Fruit fly (Drosophila melanogaster) whole organism, embryonic: ENCODE data around the gene CG3301.

Source experiments
- B-H1 ChIP-seq: fragments of 200-800 bp; sonication (Bioruptor generic); IDR thresholded peaks from 3 replicates; pipeline ENCODE4 v1.3.6; 2022; ENCODE audit warnings: missing biosample characterization, missing genetic modification characterization
- CG11398 ChIP-seq: fragments of 200-800 bp; sonication (Bioruptor generic); optimal IDR thresholded peaks from 2 replicates; lab custom pipeline; 2016; ENCODE audit warnings: missing biosample characterization, missing genetic modification characterization
- CG1233 ChIP-seq: fragments of 200-800 bp; sonication (Bioruptor generic); optimal IDR thresholded peaks from 4 replicates; lab custom pipeline; 2018; ENCODE audit warnings: missing biosample characterization, mild to moderate bottlenecking, missing genetic modification characterization
- CG13287 ChIP-seq: fragments of 200-800 bp; sonication (Bioruptor generic); IDR thresholded peaks from 2 replicates; pipeline ENCODE4 v1.3.6; 2022; ENCODE audit warnings: missing biosample characterization, missing genetic modification characterization; ENCODE audit not compliant: partially characterized antibody
- CG13624 ChIP-seq: fragments of 200-800 bp; sonication (Bioruptor generic); optimal IDR thresholded peaks from 2 replicates; lab custom pipeline; 2016; ENCODE audit warnings: missing biosample characterization, missing genetic modification characterization
- CG13894 ChIP-seq: fragments of 200-800 bp; sonication (Bioruptor generic); optimal IDR thresholded peaks from 3 replicates; lab custom pipeline; 2018; ENCODE audit warnings: missing biosample characterization, mild to moderate bottlenecking, missing genetic modification characterization, moderate library complexity
- CG17186 ChIP-seq: fragments of 200-800 bp; sonication (Bioruptor generic); optimal IDR thresholded peaks from 3 replicates; lab custom pipeline; 2017; ENCODE audit warnings: missing biosample characterization, missing genetic modification reagents, missing genetic modification characterization
- CG17612 ChIP-seq: fragments of 200-800 bp; sonication (Bioruptor generic); IDR thresholded peaks from 2 replicates; pipeline ENCODE4 v1.3.6; 2022; ENCODE audit warnings: missing biosample characterization, missing genetic modification characterization
- CG17912 ChIP-seq: fragments of 200-800 bp; sonication (Bioruptor generic); optimal IDR thresholded peaks from 2 replicates; lab custom pipeline; 2018; ENCODE audit warnings: missing biosample characterization, mild to moderate bottlenecking, missing genetic modification characterization
- CG2202 ChIP-seq: fragments of 200-800 bp; sonication (Bioruptor generic); optimal IDR thresholded peaks from 2 replicates; lab custom pipeline; 2018; ENCODE audit warnings: missing biosample characterization, mild to moderate bottlenecking, missing genetic modification characterization
- CG31388 ChIP-seq: fragments of 200-800 bp; sonication (Bioruptor generic); optimal IDR thresholded peaks from 2 replicates; lab custom pipeline; 2016; ENCODE audit warnings: missing biosample characterization, missing genetic modification characterization
- CG3163 ChIP-seq: fragments of 200-800 bp; sonication (Bioruptor generic); optimal IDR thresholded peaks from 3 replicates; lab custom pipeline; 2016; ENCODE audit warnings: missing biosample characterization, missing genetic modification characterization
- CG32532 ChIP-seq: fragments of 200-800 bp; sonication (Bioruptor generic); IDR thresholded peaks from 2 replicates; pipeline ENCODE4 v1.3.6; 2022; ENCODE audit warnings: missing biosample characterization, missing genetic modification characterization
- CG4404 ChIP-seq: fragments of 200-800 bp; sonication (Bioruptor generic); IDR thresholded peaks from 2 replicates; pipeline ENCODE4 v1.3.6; 2022; ENCODE audit warnings: missing biosample characterization, missing genetic modification characterization
- CG6689 ChIP-seq: fragments of 200-800 bp; sonication (Bioruptor generic); IDR thresholded peaks from 2 replicates; pipeline ENCODE4 v1.3.6; 2022; ENCODE audit warnings: missing biosample characterization, missing genetic modification characterization
- CG8478 ChIP-seq: fragments of >200 bp; optimal IDR thresholded peaks from 2 replicates; lab custom pipeline; 2018
- CG9437 ChIP-seq: fragments of 200-800 bp; sonication (Bioruptor generic); optimal IDR thresholded peaks from 2 replicates; lab custom pipeline; 2018; ENCODE audit warnings: missing biosample characterization, mild to moderate bottlenecking, missing genetic modification characterization
- Camta ChIP-seq: fragments of 200-800 bp; sonication (Bioruptor generic); optimal IDR thresholded peaks from 2 replicates; lab custom pipeline; 2016; ENCODE audit warnings: missing biosample characterization, missing genetic modification characterization
- CoRest ChIP-seq: fragments of 200-800 bp; sonication (Bioruptor generic); optimal IDR thresholded peaks from 3 replicates; lab custom pipeline; 2018; ENCODE audit warnings: missing biosample characterization, mild to moderate bottlenecking, missing genetic modification characterization, moderate library complexity
- Dfd ChIP-seq, 2 experiments: fragments of >200 bp; optimal IDR thresholded peaks; 2 replicates each; lab custom pipeline; 2017; ENCODE audit warnings: missing biosample characterization in 2 of 2, missing genetic modification characterization in 2 of 2
- ERR ChIP-seq: fragments of 200-800 bp; sonication (Bioruptor generic); optimal IDR thresholded peaks from 2 replicates; lab custom pipeline; 2016; ENCODE audit warnings: missing biosample characterization, missing genetic modification characterization
- Lpt ChIP-seq: fragments of >200 bp; optimal IDR thresholded peaks from 2 replicates; lab custom pipeline; 2018; ENCODE audit warnings: missing biosample characterization, missing genetic modification characterization
- Nf-YB ChIP-seq: fragments of 200-800 bp; sonication (Bioruptor generic); optimal IDR thresholded peaks from 3 replicates; lab custom pipeline; 2019; ENCODE audit warnings: missing biosample characterization, mild to moderate bottlenecking, missing genetic modification characterization, moderate library complexity
- Oaz ChIP-seq: fragments of 200-800 bp; sonication (Bioruptor generic); IDR thresholded peaks from 2 replicates; pipeline ENCODE4 v1.3.6; 2022; ENCODE audit warnings: missing biosample characterization, missing genetic modification characterization
- Opbp ChIP-seq: fragments of 200-800 bp; sonication (Bioruptor generic); IDR thresholded peaks from 3 replicates; pipeline ENCODE4 v1.3.6; 2022; ENCODE audit warnings: missing biosample characterization, missing genetic modification characterization; ENCODE audit not compliant: partially characterized antibody
- Optix ChIP-seq: fragments of 200-800 bp; sonication (Bioruptor generic); IDR thresholded peaks from 3 replicates; pipeline ENCODE4 v1.3.6; 2022; ENCODE audit warnings: missing biosample characterization, missing genetic modification characterization
- Scr ChIP-seq: fragments of 200-800 bp; sonication (Bioruptor generic); IDR thresholded peaks from 2 replicates; pipeline ENCODE4 v1.3.6; 2022; ENCODE audit warnings: missing biosample characterization, missing genetic modification characterization; ENCODE audit not compliant: partially characterized antibody
- Sox102F ChIP-seq: fragments of 200-800 bp; sonication (Bioruptor generic); optimal IDR thresholded peaks from 2 replicates; lab custom pipeline; 2018; ENCODE audit warnings: missing biosample characterization, mild to moderate bottlenecking, missing genetic modification characterization, moderate library complexity
- ato ChIP-seq: fragments of 200-800 bp; sonication (Bioruptor generic); IDR thresholded peaks from 2 replicates; pipeline ENCODE4 v1.3.6; 2022; ENCODE audit warnings: missing biosample characterization, missing genetic modification characterization; ENCODE audit not compliant: partially characterized antibody
- corto ChIP-seq: fragments of 200-800 bp; sonication (Bioruptor generic); optimal IDR thresholded peaks from 2 replicates; lab custom pipeline; 2016; ENCODE audit warnings: missing biosample characterization, mild to moderate bottlenecking, missing genetic modification characterization, moderate library complexity
- crol ChIP-seq: fragments of 200-800 bp; sonication (Bioruptor generic); IDR thresholded peaks from 2 replicates; pipeline ENCODE4 v1.3.6; 2022; ENCODE audit warnings: missing biosample characterization, missing genetic modification characterization
- dysf ChIP-seq: fragments of 200-800 bp; sonication (Bioruptor generic); IDR thresholded peaks from 3 replicates; pipeline ENCODE4 v1.3.6; 2022; ENCODE audit warnings: missing biosample characterization, missing genetic modification characterization
- esg ChIP-seq: fragments of 200-800 bp; sonication (Bioruptor generic); conservative IDR thresholded peaks from 2 replicates; pipeline ENCODE4 v1.3.6; 2022; ENCODE audit warnings: missing biosample characterization, missing genetic modification characterization
- gcm ChIP-seq: fragments of 200-800 bp; sonication (Bioruptor generic); optimal IDR thresholded peaks from 2 replicates; lab custom pipeline; 2019; ENCODE audit warnings: missing biosample characterization, mild to moderate bottlenecking, missing genetic modification characterization, moderate library complexity
- hkb ChIP-seq, 2 experiments: fragments of 200-800 bp in 1 of 2; fragments of >200 bp in 1 of 2; sonication (Bioruptor generic) in 1 of 2; IDR thresholded peaks in 1 of 2; optimal IDR thresholded peaks in 1 of 2; 2 replicates each; pipeline versions ENCODE4 v1.3.6 to Lab custom; 2017 to 2022; ENCODE audit warnings: missing biosample characterization in 1 of 2, missing genetic modification characterization in 1 of 2
- ind ChIP-seq: fragments of 200-800 bp; sonication (Bioruptor generic); optimal IDR thresholded peaks from 3 replicates; lab custom pipeline; 2016; ENCODE audit warnings: missing biosample characterization, missing genetic modification characterization
- inv ChIP-seq: fragments of 200-800 bp; sonication (Bioruptor generic); IDR thresholded peaks from 2 replicates; pipeline ENCODE4 v1.3.6; 2022; ENCODE audit warnings: missing biosample characterization, missing genetic modification characterization; ENCODE audit not compliant: partially characterized antibody
- jumu ChIP-seq: fragments of 200-800 bp; sonication (Bioruptor generic); optimal IDR thresholded peaks from 3 replicates; lab custom pipeline; 2016; ENCODE audit warnings: missing biosample characterization, missing genetic modification characterization
- lab ChIP-seq: fragments of 200-800 bp; sonication (Bioruptor generic); optimal IDR thresholded peaks from 3 replicates; lab custom pipeline; 2017; ENCODE audit warnings: missing biosample characterization, missing genetic modification characterization, mild to moderate bottlenecking, moderate library complexity, missing genetic modification reagents
- mirr ChIP-seq: fragments of 200-800 bp; sonication (Bioruptor generic); optimal IDR thresholded peaks from 3 replicates; lab custom pipeline; 2018; ENCODE audit warnings: missing biosample characterization, mild to moderate bottlenecking, missing genetic modification characterization
- nmo ChIP-seq: fragments of 200-800 bp; sonication (Bioruptor generic); optimal IDR thresholded peaks from 2 replicates; lab custom pipeline; 2018; ENCODE audit warnings: missing biosample characterization, mild to moderate bottlenecking, missing genetic modification characterization, moderate library complexity
- p53 ChIP-seq: fragments of 200-800 bp; sonication (Bioruptor generic); optimal IDR thresholded peaks from 2 replicates; lab custom pipeline; 2016; ENCODE audit warnings: missing biosample characterization, missing genetic modification characterization
- pho ChIP-seq: fragments of 200-800 bp; sonication (Bioruptor generic); optimal IDR thresholded peaks from 2 replicates; lab custom pipeline; 2016; ENCODE audit warnings: missing biosample characterization, missing genetic modification characterization
- sens-2 ChIP-seq: fragments of 200-800 bp; sonication (Bioruptor generic); IDR thresholded peaks from 2 replicates; pipeline ENCODE4 v1.3.6; 2022; ENCODE audit warnings: missing biosample characterization, missing genetic modification characterization
- sqz ChIP-seq: fragments of 200-800 bp; sonication (Bioruptor generic); optimal IDR thresholded peaks from 3 replicates; lab custom pipeline; 2018; ENCODE audit warnings: missing biosample characterization, mild to moderate bottlenecking, missing genetic modification characterization
- stwl ChIP-seq: fragments of 200-800 bp; sonication (Bioruptor generic); optimal IDR thresholded peaks from 3 replicates; lab custom pipeline; 2018; ENCODE audit warnings: missing biosample characterization, mild to moderate bottlenecking, missing genetic modification characterization, moderate library complexity
- sug ChIP-seq: fragments of 200-800 bp; optimal IDR thresholded peaks from 2 replicates; lab custom pipeline; 2019; ENCODE audit warnings: missing biosample characterization, mild to moderate bottlenecking, missing genetic modification characterization, moderate library complexity
- trh ChIP-seq: fragments of 200-800 bp; sonication (Bioruptor generic); optimal IDR thresholded peaks from 2 replicates; lab custom pipeline; 2016; ENCODE audit warnings: missing biosample characterization, missing genetic modification characterization
- ttk ChIP-seq: fragments of 200-800 bp; sonication (Bioruptor generic); IDR thresholded peaks from 2 replicates; pipeline ENCODE4 v2.1.2; 2022; ENCODE audit warnings: missing biosample characterization, missing genetic modification characterization
- wor ChIP-seq: fragments of 200-800 bp; sonication (Bioruptor generic); IDR thresholded peaks from 2 replicates; pipeline ENCODE4 v1.3.6; 2022; ENCODE audit warnings: missing biosample characterization, missing genetic modification characterization

CG3301 gene

dm6 chr3R:21296038-21296727 is 20.1 kb upstream of the CG3301 start (continued):
- TF ChIP-seq esg (GFP tag; lab: Robert Waterston, UW) (no peak), CG2202 (tag; lab: Kevin White, UChicago) (peak; percentile 74), CG32532 (GFP tag; lab: Robert Waterston, UW) (no peak), jumu (GFP tag; lab: Kevin White, UChicago) (no peak), Optix (GFP tag; lab: Robert Waterston, UW) (no peak), sqz (GFP tag; lab: Kevin White, UChicago) (peak; percentile 90), mirr (GFP tag; lab: Kevin White, UChicago) (peak; percentile 73), ind (GFP tag; lab: Kevin White, UChicago) (peak; percentile 90), lab (GFP tag; lab: Kevin White, UChicago) (peak; percentile 93), corto (GFP tag; lab: Kevin White, UChicago) (peak; percentile 68), ttk (no peak), CG13287 (no peak), Oaz (GFP tag; lab: Robert Waterston, UW) (no peak), CG1233 (GFP tag; lab: Kevin White, UChicago) (peak; percentile 86), CG6689 (GFP tag; lab: Robert Waterston, UW) (no peak), Scr (GFP tag; lab: Robert Waterston, UW) (no peak), CG17186 (GFP tag; lab: Kevin White, UChicago) (no peak), pho (GFP tag; lab: Kevin White, UChicago) (peak; percentile 75), CG13894 (tag; lab: Kevin White, UChicago) (peak; percentile 91), CG31388 (GFP tag; lab: Kevin White, UChicago) (peak; percentile 9), gcm (peak; percentile 80), CG8478 (lab: Kevin White, UChicago) (no peak), CG13624 (GFP tag; lab: Kevin White, UChicago) (peak; percentile 71), p53 (GFP tag; lab: Kevin White, UChicago) (no peak), Dfd (GFP tag; optimal IDR thresholded peaks at IDR 0.05; lab: Kevin White, UChicago) (no peak), CG4404 (no peak), inv (no peak), trh (peak; percentile 72), Lpt (GFP tag; lab: Kevin White, UChicago) (no peak), Sox102F (GFP tag; lab: Kevin White, UChicago) (peak; percentile 79), CG17612 (GFP tag; lab: Robert Waterston, UW) (no peak), hkb (optimal IDR thresholded peaks at IDR 0.05; lab: Kevin White, UChicago) (no peak), hkb (GFP tag; IDR thresholded peaks at IDR 0.05; lab: Robert Waterston, UW) (no peak), CG3163 (GFP tag; lab: Kevin White, UChicago) (peak; percentile 39), CoRest (peak; percentile 91), sug (tag; lab: Kevin White, UChicago) (peak; percentile 87), ERR (GFP tag; lab: Kevin White, UChicago) (peak; percentile 42), CG17912 (GFP tag; lab: Kevin White, UChicago) (no peak), ato (no peak), CG9437 (GFP tag; lab: Kevin White, UChicago) (peak; percentile 83), Nf-YB (GFP tag; lab: Kevin White, UChicago) (peak; percentile 78), CG11398 (peak; percentile 51), Opbp (no peak), Camta (peak; percentile 47), dysf (GFP tag; lab: Robert Waterston, UW) (no peak), nmo (GFP tag; lab: Kevin White, UChicago) (peak; percentile 85), wor (no peak), B-H1 (GFP tag; lab: Robert Waterston, UW) (no peak), crol (no peak), sens-2 (GFP tag; lab: Robert Waterston, UW) (no peak), stwl (tag; lab: Kevin White, UChicago) (no peak)
